Worm (Caenorhabditis elegans) whole organism, early embryonic: Measurements from ENCODE around the gene F41G3.5.

Experiments
- F13C5.2 ChIP-seq: sonication (generic microtip); optimal IDR thresholded peaks from 2 replicates; lab custom pipeline; 2017; ENCODE audit warnings: mild to moderate bottlenecking, missing genetic modification characterization, inconsistent platforms, missing compliant biosample characterization
- ama-1 ChIP-seq: fragments of 150-350 bp; optimal IDR thresholded peaks from 2 replicates; lab custom pipeline; 2014
- flt-1 ChIP-seq: fragments of 200-800 bp; sonication (Bioruptor generic); IDR thresholded peaks from 2 replicates; pipeline ENCODE4 v1.3.6; 2022; ENCODE audit warnings: missing genetic modification characterization, missing compliant biosample characterization
- hmbx-1 ChIP-seq: sonication (generic microtip); optimal IDR thresholded peaks from 2 replicates; lab custom pipeline; 2016; ENCODE audit warnings: mild to moderate bottlenecking, missing genetic modification characterization, missing compliant biosample characterization
- hnd-1 ChIP-seq: sonication (generic microtip); optimal IDR thresholded peaks from 2 replicates; lab custom pipeline; 2016; ENCODE audit warnings: missing genetic modification characterization, missing compliant biosample characterization
- pes-1 ChIP-seq: fragments of 200-800 bp; sonication (Bioruptor generic); IDR thresholded peaks from 2 replicates; pipeline ENCODE4 v1.3.6; 2022; ENCODE audit warnings: missing genetic modification reagents, missing genetic modification characterization, missing compliant biosample characterization
- scrt-1 ChIP-seq: fragments of 200-800 bp; sonication (Bioruptor generic); IDR thresholded peaks from 2 replicates; pipeline ENCODE4 v1.3.6; 2022; ENCODE audit warnings: missing genetic modification characterization, missing compliant biosample characterization
- tbx-37 ChIP-seq: fragments of 200-800 bp; sonication (Bioruptor generic); conservative IDR thresholded peaks from 2 replicates; pipeline ENCODE4 v1.3.6; 2022; ENCODE audit warnings: missing genetic modification reagents, missing genetic modification characterization, missing compliant biosample characterization
- tra-4 ChIP-seq: sonication (generic microtip); optimal IDR thresholded peaks from 2 replicates; lab custom pipeline; 2017; ENCODE audit warnings: missing genetic modification characterization, missing compliant biosample characterization

- TF ChIP-seq scrt-1 (no peak; the same call in 1 of the 2 replicates), ama-1 (lab: Kevin White, UChicago) (no peak), flt-1 (GFP tag; lab: Robert Waterston, UW) (no peak), pes-1 (GFP tag; lab: Robert Waterston, UW) (no peak; the same call in 1 of the 2 replicates), hnd-1 (tag; lab: Kevin White, UChicago) (peak; percentile 18), F13C5.2 (peak; percentile 24), hmbx-1 (tag; lab: Kevin White, UChicago) (no peak), tbx-37 (GFP tag; lab: Robert Waterston, UW) (peak; percentile 45), tra-4 (tag; lab: Kevin White, UChicago) (no peak)
These were observed 5.1 kb upstream of the F41G3.5 start, which contains the start of gene exos-8 for ce11 chrII:6741428-6741827.
